Fruit fly (Drosophila melanogaster) whole organism, embryonic: ENCODE measurements around the gene Nxf3.

Source experiments
- Asciz ChIP-seq: fragments of 200-800 bp; sonication (Bioruptor generic); optimal IDR thresholded peaks from 2 replicates; lab custom pipeline; 2017; ENCODE audit warnings: missing biosample characterization, mild to moderate bottlenecking, missing genetic modification characterization, missing genetic modification reagents
- CG10959 ChIP-seq: fragments of 200-800 bp; sonication (Bioruptor generic); IDR thresholded peaks from 2 replicates; pipeline ENCODE4 v1.3.6; 2022; ENCODE audit warnings: missing biosample characterization, missing genetic modification characterization
- CG10979 ChIP-seq: fragments of 200-800 bp; sonication (Bioruptor generic); optimal IDR thresholded peaks from 2 replicates; lab custom pipeline; 2018; ENCODE audit warnings: missing biosample characterization, mild to moderate bottlenecking, missing genetic modification characterization, moderate library complexity
- CG11085 ChIP-seq: fragments of 200-800 bp; sonication (Bioruptor generic); IDR thresholded peaks from 2 replicates; pipeline ENCODE4 v1.3.6; 2022; ENCODE audit warnings: missing biosample characterization, missing genetic modification characterization
- CG11504 ChIP-seq: fragments of 200-800 bp; sonication (Bioruptor generic); optimal IDR thresholded peaks from 3 replicates; lab custom pipeline; 2019; ENCODE audit warnings: missing biosample characterization, mild to moderate bottlenecking, missing genetic modification characterization, moderate library complexity
- CG11560 ChIP-seq: fragments of 200-800 bp; sonication (Bioruptor generic); IDR thresholded peaks from 3 replicates; pipeline ENCODE4 v1.3.6; 2022; ENCODE audit warnings: missing biosample characterization, missing genetic modification characterization
- CG12744 ChIP-seq: fragments of 200-800 bp; sonication (Bioruptor generic); optimal IDR thresholded peaks from 2 replicates; lab custom pipeline; 2016; ENCODE audit warnings: missing biosample characterization, missing genetic modification characterization
- CG12769 ChIP-seq: fragments of 200-800 bp; sonication (Bioruptor generic); optimal IDR thresholded peaks from 2 replicates; lab custom pipeline; 2019; ENCODE audit warnings: missing biosample characterization, mild to moderate bottlenecking, missing genetic modification characterization, moderate library complexity
- CG14860 ChIP-seq: fragments of 200-800 bp; sonication (Bioruptor generic); IDR thresholded peaks from 3 replicates; pipeline ENCODE4 v1.3.6; 2022; ENCODE audit warnings: missing biosample characterization, missing genetic modification characterization; ENCODE audit not compliant: partially characterized antibody
- CG15696 ChIP-seq: fragments of 200-800 bp; sonication (Bioruptor generic); optimal IDR thresholded peaks from 2 replicates; lab custom pipeline; 2019; ENCODE audit warnings: missing biosample characterization, mild to moderate bottlenecking, missing genetic modification characterization, moderate library complexity
- CG1647 ChIP-seq: fragments of 200-800 bp; sonication (Bioruptor generic); optimal IDR thresholded peaks from 3 replicates; lab custom pipeline; 2016; ENCODE audit warnings: missing biosample characterization, missing genetic modification characterization
- CG17829 ChIP-seq: fragments of 200-800 bp; optimal IDR thresholded peaks from 2 replicates; lab custom pipeline; 2019; ENCODE audit warnings: missing biosample characterization, mild to moderate bottlenecking, missing genetic modification characterization, moderate library complexity
- CG18262 ChIP-seq: fragments of 200-800 bp; optimal IDR thresholded peaks from 3 replicates; lab custom pipeline; 2019; ENCODE audit warnings: missing biosample characterization, mild to moderate bottlenecking, missing genetic modification characterization, moderate library complexity
- CG3726 ChIP-seq: fragments of 200-800 bp; sonication (Bioruptor generic); IDR thresholded peaks from 3 replicates; pipeline ENCODE4, ENCODE4 v1.3.6; 2022; ENCODE audit warnings: missing biosample characterization, missing genetic modification characterization
- CG3847 ChIP-seq: fragments of 200-800 bp; sonication (Bioruptor generic); IDR thresholded peaks from 2 replicates; pipeline ENCODE4 v1.3.6; 2022; ENCODE audit warnings: missing biosample characterization, missing genetic modification characterization
- CG4424 ChIP-seq: fragments of 200-800 bp; sonication (Bioruptor generic); optimal IDR thresholded peaks from 3 replicates; lab custom pipeline; 2016; ENCODE audit warnings: missing biosample characterization, missing genetic modification characterization
- CG4854 ChIP-seq: fragments of 200-800 bp; sonication (Bioruptor generic); optimal IDR thresholded peaks from 2 replicates; lab custom pipeline; 2016; ENCODE audit warnings: missing biosample characterization, missing genetic modification characterization, inconsistent platforms
- CG7357 ChIP-seq: fragments of 200-800 bp; sonication (Bioruptor generic); IDR thresholded peaks from 3 replicates; pipeline ENCODE4 v1.3.6; 2022; ENCODE audit warnings: missing biosample characterization, missing genetic modification characterization
- CG7372 ChIP-seq: fragments of 200-800 bp; sonication (Bioruptor generic); IDR thresholded peaks from 2 replicates; pipeline ENCODE4 v1.3.6; 2022; ENCODE audit warnings: missing biosample characterization, missing genetic modification characterization
- CG9727 ChIP-seq: fragments of 200-800 bp; sonication (Bioruptor generic); optimal IDR thresholded peaks from 3 replicates; lab custom pipeline; 2017; ENCODE audit warnings: missing biosample characterization, mild to moderate bottlenecking, missing genetic modification characterization
- D19A ChIP-seq: fragments of 200-800 bp; optimal IDR thresholded peaks from 3 replicates; lab custom pipeline; 2019; ENCODE audit warnings: missing biosample characterization, mild to moderate bottlenecking, missing genetic modification characterization, moderate library complexity
- D19B ChIP-seq: fragments of 200-800 bp; sonication (Bioruptor generic); optimal IDR thresholded peaks from 2 replicates; lab custom pipeline; 2017; ENCODE audit warnings: missing biosample characterization, mild to moderate bottlenecking, missing genetic modification characterization
- HLH3B ChIP-seq: fragments of 200-800 bp; sonication (Bioruptor generic); IDR thresholded peaks from 2 replicates; pipeline ENCODE4 v1.3.6; 2022; ENCODE audit warnings: missing biosample characterization, missing genetic modification characterization
- Hr3 ChIP-seq: fragments of 200-800 bp; sonication (Bioruptor generic); optimal IDR thresholded peaks from 3 replicates; lab custom pipeline; 2016; ENCODE audit warnings: missing biosample characterization, missing genetic modification characterization
- Hr78 ChIP-seq, 2 experiments: fragments of 200-800 bp in 1 of 2; fragments of >200 bp in 1 of 2; sonication (Bioruptor generic) in 1 of 2; optimal IDR thresholded peaks; 2 replicates each; lab custom pipeline; 2017 to 2019; ENCODE audit warnings: missing biosample characterization in 2 of 2, missing genetic modification characterization in 2 of 2, mild to moderate bottlenecking in 1 of 2, moderate library complexity in 1 of 2
- Jarid2 ChIP-seq: fragments of 200-800 bp; sonication (Bioruptor generic); optimal IDR thresholded peaks from 3 replicates; lab custom pipeline; 2017; ENCODE audit warnings: mild to moderate bottlenecking, missing biosample characterization, missing genetic modification reagents, missing genetic modification characterization
- Lim3 ChIP-seq: fragments of 200-800 bp; sonication (Bioruptor generic); IDR thresholded peaks from 2 replicates; pipeline ENCODE4 v1.3.6; 2022; ENCODE audit warnings: missing biosample characterization, missing genetic modification characterization
- bcd ChIP-seq: fragments of 200-800 bp; sonication (Bioruptor generic); optimal IDR thresholded peaks from 2 replicates; lab custom pipeline; 2017; ENCODE audit warnings: missing biosample characterization, mild to moderate bottlenecking, missing genetic modification characterization
- bsh ChIP-seq, 2 experiments: fragments of 200-800 bp; sonication (Bioruptor generic); optimal IDR thresholded peaks; 2 replicates each; lab custom pipeline; 2017 to 2018; ENCODE audit warnings: mild to moderate bottlenecking in 2 of 2, missing biosample characterization in 2 of 2, missing genetic modification characterization in 2 of 2, moderate library complexity in 1 of 2
- cato ChIP-seq: fragments of 200-800 bp; sonication (Bioruptor generic); optimal IDR thresholded peaks from 2 replicates; lab custom pipeline; 2016; ENCODE audit warnings: missing biosample characterization, missing genetic modification characterization, borderline replicate concordance
- danr ChIP-seq: fragments of 200-800 bp; sonication (Bioruptor generic); IDR thresholded peaks from 2 replicates; pipeline ENCODE4 v1.3.6; 2022; ENCODE audit warnings: missing biosample characterization, missing genetic modification characterization
- ftz-f1 ChIP-seq: fragments of 200-800 bp; sonication (Bioruptor generic); optimal IDR thresholded peaks from 2 replicates; lab custom pipeline; 2016; ENCODE audit warnings: missing biosample characterization, missing genetic modification characterization
- gce ChIP-seq: fragments of 200-800 bp; sonication (Bioruptor generic); IDR thresholded peaks from 3 replicates; pipeline ENCODE4 v1.3.6; 2022; ENCODE audit warnings: missing biosample characterization, missing genetic modification characterization
- gt ChIP-seq: fragments of 200-800 bp; sonication (Bioruptor generic); IDR thresholded peaks from 2 replicates; pipeline ENCODE4 v1.3.6; 2022; ENCODE audit warnings: missing biosample characterization, missing genetic modification characterization
- hkb ChIP-seq, 2 experiments: fragments of 200-800 bp in 1 of 2; fragments of >200 bp in 1 of 2; sonication (Bioruptor generic) in 1 of 2; IDR thresholded peaks in 1 of 2; optimal IDR thresholded peaks in 1 of 2; 2 replicates each; pipeline versions ENCODE4 v1.3.6 to Lab custom; 2017 to 2022; ENCODE audit warnings: missing biosample characterization in 1 of 2, missing genetic modification characterization in 1 of 2
- insv ChIP-seq, 2 experiments: fragments of 200-800 bp; sonication (Bioruptor generic); optimal IDR thresholded peaks; 3 replicates each; lab custom pipeline; 2016 to 2018; ENCODE audit warnings: missing biosample characterization in 2 of 2, missing genetic modification characterization in 2 of 2
- lbe ChIP-seq: fragments of 200-800 bp; sonication (Bioruptor generic); optimal IDR thresholded peaks from 2 replicates; lab custom pipeline; 2016; ENCODE audit warnings: missing biosample characterization, mild to moderate bottlenecking, missing genetic modification characterization
- nerfin-1 ChIP-seq: fragments of 200-800 bp; sonication (Bioruptor generic); optimal IDR thresholded peaks from 3 replicates; lab custom pipeline; 2019; ENCODE audit warnings: missing biosample characterization, mild to moderate bottlenecking, missing genetic modification characterization, moderate library complexity
- nmo ChIP-seq: fragments of 200-800 bp; sonication (Bioruptor generic); optimal IDR thresholded peaks from 2 replicates; lab custom pipeline; 2018; ENCODE audit warnings: missing biosample characterization, mild to moderate bottlenecking, missing genetic modification characterization, moderate library complexity
- odd ChIP-seq: fragments of 200-800 bp; sonication (Bioruptor generic); optimal IDR thresholded peaks from 2 replicates; lab custom pipeline; 2017; ENCODE audit warnings: missing biosample characterization, mild to moderate bottlenecking, missing genetic modification characterization
- pan ChIP-seq, 4 experiments: fragments of >200 bp in 3 of 4; fragments of 200-800 bp in 1 of 4; sonication (Bioruptor generic) in 1 of 4; optimal IDR thresholded peaks in 3 of 4; IDR thresholded peaks in 1 of 4; 2 replicates each; pipeline versions ENCODE4 v1.3.6 to Lab custom; 2017 to 2022; ENCODE audit warnings: missing biosample characterization in 2 of 4, missing genetic modification characterization in 2 of 4, mixed read lengths in 1 of 4
- repo ChIP-seq: fragments of 200-800 bp; sonication (Bioruptor generic); optimal IDR thresholded peaks from 2 replicates; lab custom pipeline; 2016; ENCODE audit warnings: missing biosample characterization, missing genetic modification characterization
- sd ChIP-seq: fragments of 200-800 bp; sonication (Bioruptor generic); optimal IDR thresholded peaks from 3 replicates; lab custom pipeline; 2018; ENCODE audit warnings: missing biosample characterization, mild to moderate bottlenecking, missing genetic modification characterization, moderate library complexity
- slp2 ChIP-seq: fragments of 200-800 bp; sonication (Bioruptor generic); optimal IDR thresholded peaks from 2 replicates; lab custom pipeline; 2016; ENCODE audit warnings: missing biosample characterization, missing genetic modification characterization
- twi ChIP-seq: fragments of 200-800 bp; optimal IDR thresholded peaks from 2 replicates; lab custom pipeline; 2019; ENCODE audit warnings: missing biosample characterization, mild to moderate bottlenecking, missing genetic modification characterization, moderate library complexity
- unc-4 ChIP-seq: fragments of 200-800 bp; sonication (Bioruptor generic); IDR thresholded peaks from 2 replicates; pipeline ENCODE4 v1.3.6; 2022; ENCODE audit warnings: missing biosample characterization, missing genetic modification characterization; ENCODE audit not compliant: partially characterized antibody
- vnd ChIP-seq: fragments of 200-800 bp; sonication (Bioruptor generic); IDR thresholded peaks from 3 replicates; pipeline ENCODE4 v1.3.6; 2022; ENCODE audit warnings: missing biosample characterization, missing genetic modification characterization; ENCODE audit not compliant: partially characterized antibody
- vvl ChIP-seq: fragments of 200-800 bp; sonication (Bioruptor generic); IDR thresholded peaks from 2 replicates; pipeline ENCODE4 v1.3.6; 2022; ENCODE audit warnings: missing biosample characterization, missing genetic modification characterization
- zfh2 ChIP-seq: fragments of 200-800 bp; sonication (Bioruptor generic); optimal IDR thresholded peaks from 2 replicates; lab custom pipeline; 2016; ENCODE audit warnings: missing biosample characterization, missing genetic modification characterization

The Nxf3 gene

DNA sequence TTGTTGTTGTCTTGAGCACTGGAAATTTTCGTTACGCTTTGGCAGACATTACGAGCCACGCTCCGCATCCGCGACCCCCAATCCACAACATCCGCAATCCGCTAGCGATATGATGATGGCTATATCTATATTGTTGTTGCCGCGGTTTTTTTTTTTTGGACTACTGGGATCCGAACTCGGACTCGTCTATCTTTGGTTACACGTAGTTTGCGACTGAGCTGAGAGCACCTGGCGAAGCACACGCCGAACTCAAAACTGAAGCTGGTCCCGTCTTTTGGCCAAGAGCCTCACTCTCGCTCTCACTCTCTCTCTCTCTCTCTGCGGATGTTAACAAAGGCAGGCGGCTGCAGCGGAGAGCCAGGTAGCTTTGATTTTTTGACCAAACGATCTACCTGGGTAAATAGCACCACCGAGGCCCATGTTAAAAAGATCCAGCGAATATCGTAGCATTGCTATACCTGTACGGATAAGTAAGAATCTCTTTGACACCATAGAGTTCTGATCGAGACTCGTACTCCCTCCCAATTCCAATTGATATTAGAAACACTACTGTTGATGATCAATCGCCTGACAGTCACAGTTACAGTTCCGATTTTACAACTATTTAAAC is 39.8 kb upstream of the Nxf3 start, which contains the start of gene Rgl (continued):
- no peak for TF ChIP-seq CG1647 (GFP tag; lab: Kevin White, UChicago)
- TF ChIP-seq ftz-f1 (GFP tag; lab: Kevin White, UChicago) = no peak
- peak; percentile 18; the same call in 1 of the 2 replicates for TF ChIP-seq unc-4 (GFP tag; lab: Robert Waterston, UW)
- TF ChIP-seq CG14860 = no peak
- TF ChIP-seq gt (GFP tag; lab: Robert Waterston, UW) = no peak
- TF ChIP-seq CG12769 (tag; lab: Kevin White, UChicago) = peak; percentile 50
- no peak for TF ChIP-seq Lim3 (GFP tag; lab: Robert Waterston, UW)
- no peak for TF ChIP-seq CG7372 (GFP tag; lab: Robert Waterston, UW)
- no peak for TF ChIP-seq nmo (GFP tag; lab: Kevin White, UChicago)
- no peak for TF ChIP-seq D19A (tag; lab: Kevin White, UChicago)
- no peak for TF ChIP-seq bcd
- TF ChIP-seq Hr78 (GFP tag; optimal IDR thresholded peaks at IDR 0.05; lab: Kevin White, UChicago) = no peak
- no peak for TF ChIP-seq danr (GFP tag; lab: Robert Waterston, UW)
- no peak for TF ChIP-seq pan (optimal IDR thresholded peaks at IDR 0.05; lab: Kevin White, UChicago)
- no peak for TF ChIP-seq pan (GFP tag; optimal IDR thresholded peaks at IDR 0.05 in 1 of 2, IDR thresholded peaks at IDR 0.05 in 1 of 2)
- no peak for TF ChIP-seq lbe (GFP tag; lab: Kevin White, UChicago)
- TF ChIP-seq Jarid2 = peak; percentile 88
- no peak for TF ChIP-seq odd (GFP tag; lab: Kevin White, UChicago)
- TF ChIP-seq CG10959 (GFP tag; lab: Robert Waterston, UW) = no peak
- no peak for TF ChIP-seq Asciz (GFP tag; lab: Kevin White, UChicago)
- no peak for TF ChIP-seq vnd (GFP tag; lab: Robert Waterston, UW)
- no peak for TF ChIP-seq repo (GFP tag; lab: Kevin White, UChicago)
- TF ChIP-seq CG17829 (tag; lab: Kevin White, UChicago) = peak; percentile 3
- TF ChIP-seq vvl (GFP tag; lab: Robert Waterston, UW) = peak; percentile 60; the same call in 1 of the 2 replicates
- no peak for TF ChIP-seq CG3847 (GFP tag; lab: Robert Waterston, UW)
- TF ChIP-seq CG11504 (tag; lab: Kevin White, UChicago) = no peak
- TF ChIP-seq CG4424 (GFP tag; lab: Kevin White, UChicago) = no peak
- no peak for TF ChIP-seq nerfin-1
- TF ChIP-seq D19B (GFP tag; lab: Kevin White, UChicago) = no peak
- TF ChIP-seq CG4854 = no peak
- TF ChIP-seq HLH3B = no peak
- no peak for TF ChIP-seq slp2 (GFP tag; lab: Kevin White, UChicago)
- no peak for TF ChIP-seq Hr3
- peak; percentile 30 for TF ChIP-seq sd (tag; lab: Kevin White, UChicago)
- TF ChIP-seq bsh (GFP tag; optimal IDR thresholded peaks at IDR 0.05; lab: Kevin White, UChicago) = no peak
- TF ChIP-seq CG7357 (GFP tag; lab: Robert Waterston, UW) = no peak
- TF ChIP-seq CG18262 = no peak
- TF ChIP-seq twi (tag; lab: Kevin White, UChicago) = no peak
- no peak for TF ChIP-seq hkb (optimal IDR thresholded peaks at IDR 0.05; lab: Kevin White, UChicago)
- 0 out of 2 replicates have a peak, but pooled peaks have one; percentile 6 for TF ChIP-seq hkb (GFP tag; IDR thresholded peaks at IDR 0.05; lab: Robert Waterston, UW)
- no peak for TF ChIP-seq CG9727 (GFP tag; lab: Kevin White, UChicago)
- TF ChIP-seq CG15696 (tag; lab: Kevin White, UChicago) = no peak
- TF ChIP-seq CG11085 (GFP tag; lab: Robert Waterston, UW) = no peak
- no peak for TF ChIP-seq CG10979
- TF ChIP-seq cato (GFP tag; lab: Kevin White, UChicago) = no peak
- TF ChIP-seq gce = peak; percentile 49; the same call in 1 of the 3 replicates
- no peak for TF ChIP-seq CG3726 (GFP tag; lab: Robert Waterston, UW)
- TF ChIP-seq CG11560 = no peak
- TF ChIP-seq CG12744 (GFP tag; lab: Kevin White, UChicago) = no peak
- peak in 1 of 2 experiments; percentile 78 for TF ChIP-seq insv (GFP tag; optimal IDR thresholded peaks at IDR 0.05; lab: Kevin White, UChicago)
- TF ChIP-seq zfh2 (GFP tag; lab: Kevin White, UChicago) = no peak
